Fruit fly (Drosophila melanogaster) whole organism, adult: ENCODE measurements around the gene CG2278.

Source experiments
- CG12768 ChIP-seq: fragments of 200-800 bp; sonication (Bioruptor generic); optimal IDR thresholded peaks from 2 replicates; lab custom pipeline; 2017; ENCODE audit warnings: missing biosample characterization, missing genetic modification characterization, mild to moderate bottlenecking, moderate library complexity, missing genetic modification reagents
- CG14711 ChIP-seq: fragments of 200-800 bp; sonication (Bioruptor generic); optimal IDR thresholded peaks from 2 replicates; lab custom pipeline; 2018; ENCODE audit warnings: missing biosample characterization, mild to moderate bottlenecking, missing genetic modification characterization, moderate library complexity
- CG33017 ChIP-seq: fragments of 200-800 bp; sonication (Bioruptor generic); optimal IDR thresholded peaks from 2 replicates; lab custom pipeline; 2018; ENCODE audit warnings: missing biosample characterization, mild to moderate bottlenecking, missing genetic modification characterization, moderate library complexity
- CG7045 ChIP-seq: fragments of 200-800 bp; sonication (Bioruptor generic); optimal IDR thresholded peaks from 2 replicates; lab custom pipeline; 2017; ENCODE audit warnings: missing biosample characterization, mild to moderate bottlenecking, missing genetic modification characterization
- Hr96 ChIP-seq: fragments of 200-800 bp; sonication (Bioruptor generic); optimal IDR thresholded peaks from 2 replicates; lab custom pipeline; 2016; ENCODE audit warnings: missing biosample characterization, missing genetic modification characterization
- cic ChIP-seq: fragments of 200-800 bp; sonication (Bioruptor generic); optimal IDR thresholded peaks from 2 replicates; lab custom pipeline; 2017; ENCODE audit warnings: missing biosample characterization, mild to moderate bottlenecking, missing genetic modification characterization, moderate library complexity
- cnc ChIP-seq, 2 experiments: fragments of >200 bp; optimal IDR thresholded peaks; 2 replicates each; lab custom pipeline; 2017
- kay ChIP-seq: fragments of 200-800 bp; sonication (Bioruptor generic); peaks from one replicate; lab custom pipeline; 2016; ENCODE audit warnings: missing biosample characterization, missing genetic modification characterization, borderline replicate concordance
- ovo ChIP-seq: fragments of 200-800 bp; sonication (Bioruptor generic); optimal IDR thresholded peaks from 2 replicates; lab custom pipeline; 2016; ENCODE audit warnings: missing biosample characterization, missing genetic modification characterization
- pad ChIP-seq: fragments of 200-800 bp; sonication (Bioruptor generic); optimal IDR thresholded peaks from 3 replicates; lab custom pipeline; 2017; ENCODE audit warnings: missing biosample characterization, missing genetic modification characterization, mild to moderate bottlenecking, moderate library complexity, missing genetic modification reagents
- toe ChIP-seq: fragments of 200-800 bp; sonication (Bioruptor generic); optimal IDR thresholded peaks from 2 replicates; lab custom pipeline; 2016; ENCODE audit warnings: missing biosample characterization, missing genetic modification characterization

DNA sequence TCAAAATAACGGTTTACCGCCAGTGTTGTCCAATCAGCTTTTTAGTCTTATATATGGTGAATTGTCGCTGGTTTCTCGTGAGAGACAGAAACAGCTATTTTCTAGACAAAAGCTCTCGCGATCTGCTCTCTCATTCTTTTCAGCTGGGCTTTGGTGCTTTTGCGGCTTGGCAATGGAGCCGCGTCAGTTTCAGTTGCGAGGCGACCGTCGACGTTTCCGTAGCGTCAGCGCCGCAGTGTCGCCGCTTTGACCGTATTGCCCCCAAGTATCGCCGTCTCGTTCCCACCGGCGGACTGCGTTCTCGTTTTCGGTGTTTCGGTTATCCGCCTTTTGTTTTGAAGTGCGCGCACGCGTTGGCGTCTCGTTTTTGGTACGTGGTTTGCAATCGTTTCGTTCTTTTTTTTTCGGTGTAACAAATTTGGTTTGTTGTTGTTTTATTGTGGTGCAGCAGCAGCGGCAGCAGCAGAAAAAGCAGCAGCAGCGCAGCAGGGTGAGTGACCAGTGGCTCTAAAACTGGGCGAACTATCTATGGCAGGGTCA is 23.0 kb upstream of the CG2278 start:
- TF ChIP-seq CG12768 (GFP tag; lab: Kevin White, UChicago): peak; percentile 28
- no peak for TF ChIP-seq CG33017 (tag; lab: Kevin White, UChicago)
- no peak for TF ChIP-seq Hr96 (GFP tag; lab: Kevin White, UChicago)
- peak; percentile 30 for TF ChIP-seq toe (GFP tag; lab: Kevin White, UChicago)
- TF ChIP-seq pad (GFP tag; lab: Kevin White, UChicago): peak; percentile 8
- TF ChIP-seq cic (GFP tag; lab: Kevin White, UChicago): no peak
- peak; percentile 85 for TF ChIP-seq kay (GFP tag; lab: Kevin White, UChicago)
- no peak for TF ChIP-seq CG14711 (tag; lab: Kevin White, UChicago)
- no peak for TF ChIP-seq CG7045 (GFP tag; lab: Kevin White, UChicago)
- TF ChIP-seq ovo (GFP tag; lab: Kevin White, UChicago): peak; percentile 90
- TF ChIP-seq cnc (optimal IDR thresholded peaks at IDR 0.05; lab: Kevin White, UChicago): no peak
